Worm (Caenorhabditis elegans): Measurements from ENCODE around the gene try-11.
A peak's percentile ranks its signal among the peaks of the same experiment; 100 is the strongest.

DNA sequence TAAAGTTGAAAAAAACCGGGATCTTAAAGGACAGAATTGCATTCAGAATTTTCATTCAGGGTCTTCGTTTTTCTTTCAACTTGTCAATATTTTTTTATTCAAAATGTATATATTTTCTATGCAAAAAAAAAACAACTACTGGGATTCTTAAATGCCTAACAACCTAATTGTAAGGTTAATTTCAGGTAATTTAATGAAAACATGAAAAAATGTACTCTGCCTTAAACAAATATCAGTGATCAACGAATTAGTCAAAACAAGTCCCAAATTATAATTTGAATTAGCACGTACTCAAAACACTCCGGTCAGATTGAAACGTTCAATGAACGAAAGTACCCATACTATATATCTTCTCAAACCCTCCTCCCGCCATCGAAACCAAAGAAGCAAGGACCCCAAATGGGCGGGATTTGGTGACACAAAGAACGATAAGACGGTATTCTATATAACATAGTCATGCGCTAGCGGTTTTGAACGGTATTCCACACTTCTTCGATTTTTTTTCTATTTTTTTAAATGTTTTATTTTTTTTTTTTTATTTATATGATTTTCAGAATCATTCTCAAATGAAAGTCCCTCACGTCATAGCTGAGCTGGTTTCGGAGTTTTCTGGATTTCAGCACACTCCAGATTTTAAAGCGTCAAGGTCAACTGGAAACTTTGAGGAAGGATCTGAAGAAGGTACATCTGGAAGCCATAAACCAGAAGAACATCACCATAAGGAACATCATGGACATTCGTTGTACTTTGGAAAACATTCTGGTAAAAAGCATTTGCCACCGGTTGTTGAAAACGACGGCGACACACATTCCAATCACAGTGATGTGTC is 15.9 kb upstream of the try-11 start, which contains the start of the genes ddo-2 and F25E5.8:
- TF ChIP-seq fos-1 (tag; optimal IDR thresholded peaks at IDR 0.05) (no peak), ama-1 (optimal IDR thresholded peaks at IDR 0.05) (peak; percentile 74), daf-12 (tag; optimal IDR thresholded peaks at IDR 0.05) (no peak), vab-7 (GFP tag; IDR thresholded peaks at IDR 0.05) (no peak), zag-1 (tag; optimal IDR thresholded peaks at IDR 0.05) (no peak)

All from whole organism, L4 larva.